Worm (Caenorhabditis elegans): ENCODE data around the gene C08B6.11.

ce11 chrV:10117465-10117864 lies 10.1 kb downstream of the C08B6.11 start, which contains the start of gene C08B6.5:
- TF ChIP-seq ceh-82 (tag; optimal IDR thresholded peaks at IDR 0.05) (no peak), nhr-28 (tag; optimal IDR thresholded peaks at IDR 0.05) (no peak), fos-1 (tag; optimal IDR thresholded peaks at IDR 0.05) (no peak), nhr-90 (tag; optimal IDR thresholded peaks at IDR 0.05; ENCODE audit: poor library complexity) (no peak), dpl-1 (GFP tag; optimal IDR thresholded peaks at IDR 0.05) (no peak), pag-3 (tag; optimal IDR thresholded peaks at IDR 0.05; ENCODE audit: borderline replicate concordance, insufficient read depth) (no peak), fkh-10 (GFP tag; optimal IDR thresholded peaks at IDR 0.05) (no peak), jun-1 (tag; optimal IDR thresholded peaks at IDR 0.05) (no peak), nhr-237 (tag; optimal IDR thresholded peaks at IDR 0.05) (no peak), lin-15B (tag; optimal IDR thresholded peaks at IDR 0.05) (no peak), zag-1 (tag; optimal IDR thresholded peaks at IDR 0.05) (no peak)
